Fruit fly (Drosophila melanogaster) whole organism, embryonic: ENCODE measurements around the gene CG11267.

Experiments
- Ada2b ChIP-seq: fragments of 200-800 bp; sonication (Bioruptor generic); IDR thresholded peaks from 2 replicates; pipeline ENCODE4 v1.3.6; 2022; ENCODE audit warnings: missing biosample characterization, missing genetic modification characterization
- CG10274 ChIP-seq: fragments of 200-800 bp; sonication (Bioruptor generic); optimal IDR thresholded peaks from 3 replicates; lab custom pipeline; 2017; ENCODE audit warnings: missing biosample characterization, mild to moderate bottlenecking, missing genetic modification characterization
- CG10462 ChIP-seq: fragments of 200-800 bp; sonication (Bioruptor generic); optimal IDR thresholded peaks from 2 replicates; lab custom pipeline; 2016; ENCODE audit warnings: missing biosample characterization, missing genetic modification characterization
- CG10979 ChIP-seq: fragments of 200-800 bp; sonication (Bioruptor generic); optimal IDR thresholded peaks from 2 replicates; lab custom pipeline; 2018; ENCODE audit warnings: missing biosample characterization, mild to moderate bottlenecking, missing genetic modification characterization, moderate library complexity
- CG11398 ChIP-seq: fragments of 200-800 bp; sonication (Bioruptor generic); optimal IDR thresholded peaks from 2 replicates; lab custom pipeline; 2016; ENCODE audit warnings: missing biosample characterization, missing genetic modification characterization
- CG11696 ChIP-seq: fragments of 200-800 bp; sonication (Bioruptor generic); IDR thresholded peaks from 2 replicates; pipeline ENCODE4 v1.3.6; 2022; ENCODE audit warnings: missing biosample characterization, missing genetic modification characterization
- CG12071 ChIP-seq: fragments of 200-800 bp; sonication (Bioruptor generic); optimal IDR thresholded peaks from 3 replicates; lab custom pipeline; 2018; ENCODE audit warnings: missing biosample characterization, mild to moderate bottlenecking, missing genetic modification characterization
- CG12236 ChIP-seq: fragments of 200-800 bp; sonication (Bioruptor generic); optimal IDR thresholded peaks from 2 replicates; lab custom pipeline; 2016; ENCODE audit warnings: missing biosample characterization, missing genetic modification characterization
- CG12744 ChIP-seq: fragments of 200-800 bp; sonication (Bioruptor generic); optimal IDR thresholded peaks from 2 replicates; lab custom pipeline; 2016; ENCODE audit warnings: missing biosample characterization, missing genetic modification characterization
- CG14965 ChIP-seq: fragments of 200-800 bp; sonication (Bioruptor generic); optimal IDR thresholded peaks from 2 replicates; lab custom pipeline; 2016; ENCODE audit warnings: missing biosample characterization, missing genetic modification characterization, borderline replicate concordance
- CG15011 ChIP-seq: fragments of 200-800 bp; sonication (Bioruptor generic); optimal IDR thresholded peaks from 3 replicates; lab custom pipeline; 2018; ENCODE audit warnings: missing biosample characterization, mild to moderate bottlenecking, missing genetic modification characterization
- CG15601 ChIP-seq: fragments of 200-800 bp; sonication (Bioruptor generic); optimal IDR thresholded peaks from 3 replicates; lab custom pipeline; 2019; ENCODE audit warnings: missing biosample characterization, mild to moderate bottlenecking, missing genetic modification characterization, moderate library complexity
- CG1832 ChIP-seq: fragments of 200-800 bp; sonication (Bioruptor generic); optimal IDR thresholded peaks from 2 replicates; lab custom pipeline; 2017; ENCODE audit warnings: missing biosample characterization, mild to moderate bottlenecking, missing genetic modification characterization, inconsistent platforms
- CG30403 ChIP-seq: fragments of 200-800 bp; sonication (Bioruptor generic); optimal IDR thresholded peaks from 3 replicates; lab custom pipeline; 2016; ENCODE audit warnings: missing biosample characterization, missing genetic modification characterization
- CG4617 ChIP-seq: fragments of 200-800 bp; sonication (Bioruptor generic); optimal IDR thresholded peaks from 3 replicates; lab custom pipeline; 2016; ENCODE audit warnings: missing biosample characterization, missing genetic modification characterization, borderline replicate concordance
- CG6854 ChIP-seq: fragments of 200-800 bp; sonication (Bioruptor generic); optimal IDR thresholded peaks from 3 replicates; lab custom pipeline; 2017; ENCODE audit warnings: missing biosample characterization, mild to moderate bottlenecking, missing genetic modification characterization
- CG7987 ChIP-seq: fragments of 200-800 bp; sonication (Bioruptor generic); optimal IDR thresholded peaks from 2 replicates; lab custom pipeline; 2018; ENCODE audit warnings: missing biosample characterization, mild to moderate bottlenecking, missing genetic modification characterization, moderate library complexity
- CG8478 ChIP-seq: fragments of >200 bp; optimal IDR thresholded peaks from 2 replicates; lab custom pipeline; 2018
- CG9876 ChIP-seq: fragments of 200-800 bp; sonication (Bioruptor generic); optimal IDR thresholded peaks from 2 replicates; lab custom pipeline; 2016; ENCODE audit warnings: missing biosample characterization, missing genetic modification characterization
- CG9932 ChIP-seq: fragments of 200-800 bp; sonication (Bioruptor generic); IDR thresholded peaks from 2 replicates; pipeline ENCODE4 v1.3.6; 2022; ENCODE audit warnings: missing biosample characterization, missing genetic modification characterization
- Fer3 ChIP-seq: fragments of 200-800 bp; sonication (Bioruptor generic); optimal IDR thresholded peaks from 2 replicates; lab custom pipeline; 2018; ENCODE audit warnings: missing biosample characterization, mild to moderate bottlenecking, missing genetic modification characterization, moderate library complexity
- HLH3B ChIP-seq: fragments of 200-800 bp; sonication (Bioruptor generic); IDR thresholded peaks from 2 replicates; pipeline ENCODE4 v1.3.6; 2022; ENCODE audit warnings: missing biosample characterization, missing genetic modification characterization
- Hand ChIP-seq: fragments of 200-800 bp; sonication (Bioruptor generic); optimal IDR thresholded peaks from 2 replicates; lab custom pipeline; 2017; ENCODE audit warnings: mild to moderate bottlenecking, missing biosample characterization, missing genetic modification reagents, missing genetic modification characterization
- Hsf ChIP-seq: fragments of 200-800 bp; sonication (Bioruptor generic); optimal IDR thresholded peaks from 3 replicates; lab custom pipeline; 2016; ENCODE audit warnings: missing biosample characterization, missing genetic modification characterization
- Neu2 ChIP-seq: fragments of 200-800 bp; sonication (Bioruptor generic); optimal IDR thresholded peaks from 3 replicates; lab custom pipeline; 2016; ENCODE audit warnings: missing biosample characterization, missing genetic modification characterization, borderline replicate concordance
- Oli ChIP-seq: fragments of 200-800 bp; sonication (Bioruptor generic); optimal IDR thresholded peaks from 2 replicates; lab custom pipeline; 2018; ENCODE audit warnings: missing biosample characterization, mild to moderate bottlenecking, missing genetic modification characterization, moderate library complexity
- Optix ChIP-seq: fragments of 200-800 bp; sonication (Bioruptor generic); IDR thresholded peaks from 3 replicates; pipeline ENCODE4 v1.3.6; 2022; ENCODE audit warnings: missing biosample characterization, missing genetic modification characterization
- Ptx1 ChIP-seq: fragments of 200-800 bp; sonication (Bioruptor generic); IDR thresholded peaks from 2 replicates; pipeline ENCODE4 v1.3.6; 2022; ENCODE audit warnings: missing biosample characterization, missing genetic modification characterization
- Sin3A ChIP-seq: fragments of >200 bp; optimal IDR thresholded peaks from 2 replicates; lab custom pipeline; 2018
- Sox102F ChIP-seq: fragments of 200-800 bp; sonication (Bioruptor generic); optimal IDR thresholded peaks from 2 replicates; lab custom pipeline; 2018; ENCODE audit warnings: missing biosample characterization, mild to moderate bottlenecking, missing genetic modification characterization, moderate library complexity
- Taf1 ChIP-seq: fragments of 200-800 bp; sonication (Bioruptor generic); IDR thresholded peaks from 2 replicates; pipeline ENCODE4 v1.3.6; 2022; ENCODE audit warnings: missing biosample characterization, missing genetic modification characterization
- Trl ChIP-seq, 3 experiments: fragments of >200 bp in 2 of 3; fragments of 200-800 bp in 1 of 3; sonication (Bioruptor generic) in 1 of 3; optimal IDR thresholded peaks; 2 replicates in 1 of 3; 3 replicates in 2 of 3; lab custom pipeline; 2016 to 2017; ENCODE audit warnings: missing biosample characterization in 1 of 3, missing genetic modification characterization in 1 of 3
- btn ChIP-seq: fragments of 200-800 bp; sonication (Bioruptor generic); optimal IDR thresholded peaks from 2 replicates; lab custom pipeline; 2016; ENCODE audit warnings: missing biosample characterization, missing genetic modification characterization
- cg ChIP-seq: fragments of 200-800 bp; sonication (Bioruptor generic); optimal IDR thresholded peaks from 3 replicates; lab custom pipeline; 2019; ENCODE audit warnings: missing biosample characterization, mild to moderate bottlenecking, missing genetic modification characterization, moderate library complexity
- crp ChIP-seq, 2 experiments: fragments of 200-800 bp; sonication (Bioruptor generic); optimal IDR thresholded peaks; 2 replicates in 1 of 2; 3 replicates in 1 of 2; lab custom pipeline; 2017; ENCODE audit warnings: missing biosample characterization in 2 of 2, missing genetic modification characterization in 2 of 2, mild to moderate bottlenecking in 1 of 2, moderate library complexity in 1 of 2
- dmrt11E ChIP-seq: fragments of 200-800 bp; sonication (Bioruptor generic); optimal IDR thresholded peaks from 3 replicates; lab custom pipeline; 2018; ENCODE audit warnings: missing biosample characterization, mild to moderate bottlenecking, missing genetic modification characterization, moderate library complexity
- en ChIP-seq: fragments of 200-800 bp; sonication (Bioruptor generic); optimal IDR thresholded peaks from 2 replicates; lab custom pipeline; 2016; ENCODE audit warnings: missing biosample characterization, missing genetic modification characterization
- exex ChIP-seq: fragments of 200-800 bp; sonication (Bioruptor generic); optimal IDR thresholded peaks from 4 replicates; lab custom pipeline; 2018; ENCODE audit warnings: missing biosample characterization, mild to moderate bottlenecking, missing genetic modification characterization, moderate library complexity
- gcm ChIP-seq: fragments of 200-800 bp; sonication (Bioruptor generic); optimal IDR thresholded peaks from 2 replicates; lab custom pipeline; 2019; ENCODE audit warnings: missing biosample characterization, mild to moderate bottlenecking, missing genetic modification characterization, moderate library complexity
- inv ChIP-seq: fragments of 200-800 bp; sonication (Bioruptor generic); IDR thresholded peaks from 2 replicates; pipeline ENCODE4 v1.3.6; 2022; ENCODE audit warnings: missing biosample characterization, missing genetic modification characterization; ENCODE audit not compliant: partially characterized antibody
- mam ChIP-seq: fragments of 200-800 bp; sonication (Bioruptor generic); optimal IDR thresholded peaks from 3 replicates; lab custom pipeline; 2016; ENCODE audit warnings: missing biosample characterization, missing genetic modification characterization
- pzg ChIP-seq: fragments of 200-800 bp; sonication (Bioruptor generic); optimal IDR thresholded peaks from 3 replicates; lab custom pipeline; 2018; ENCODE audit warnings: missing biosample characterization, mild to moderate bottlenecking, missing genetic modification characterization, moderate library complexity
- slou ChIP-seq: fragments of 200-800 bp; sonication (Bioruptor generic); optimal IDR thresholded peaks from 3 replicates; lab custom pipeline; 2016; ENCODE audit warnings: missing biosample characterization, missing genetic modification characterization
- stwl ChIP-seq: fragments of 200-800 bp; sonication (Bioruptor generic); optimal IDR thresholded peaks from 3 replicates; lab custom pipeline; 2018; ENCODE audit warnings: missing biosample characterization, mild to moderate bottlenecking, missing genetic modification characterization, moderate library complexity
- trem ChIP-seq: fragments of 200-800 bp; optimal IDR thresholded peaks from 3 replicates; lab custom pipeline; 2019; ENCODE audit warnings: missing biosample characterization, mild to moderate bottlenecking, missing genetic modification characterization, moderate library complexity
- tx ChIP-seq: fragments of 200-800 bp; sonication (Bioruptor generic); optimal IDR thresholded peaks from 2 replicates; lab custom pipeline; 2016; ENCODE audit warnings: missing biosample characterization, missing genetic modification characterization
- wdn ChIP-seq: fragments of 200-800 bp; sonication (Bioruptor generic); IDR thresholded peaks from 2 replicates; pipeline ENCODE4 v1.3.6; 2022; ENCODE audit warnings: missing biosample characterization, missing genetic modification characterization
- z ChIP-seq: fragments of 200-800 bp; sonication (Bioruptor generic); IDR thresholded peaks from 3 replicates; pipeline ENCODE4 v1.3.6; 2022; ENCODE audit warnings: missing biosample characterization, missing genetic modification characterization
- zf30C ChIP-seq: fragments of 200-800 bp; sonication (Bioruptor generic); optimal IDR thresholded peaks from 3 replicates; lab custom pipeline; 2018; ENCODE audit warnings: missing biosample characterization, mild to moderate bottlenecking, missing genetic modification characterization

The CG11267 gene

dm6 chr3L:13015823-13016465, at the start of gene CG11267 (continued):
- TF ChIP-seq crp (GFP tag; optimal IDR thresholded peaks at IDR 0.05; lab: Kevin White, UChicago) (no peak), CG15601 (tag; lab: Kevin White, UChicago) (peak; percentile 63), Optix (GFP tag; lab: Robert Waterston, UW) (peak; percentile 52; the same call in 1 of the 3 replicates), mam (GFP tag; lab: Kevin White, UChicago) (peak; percentile 75), wdn (GFP tag; lab: Robert Waterston, UW) (peak; percentile 88), inv (no peak), z (GFP tag; lab: Robert Waterston, UW) (0 out of 3 replicates have a peak, but pooled peaks have one; percentile 5), Sox102F (GFP tag; lab: Kevin White, UChicago) (peak; percentile 82), CG14965 (GFP tag; lab: Kevin White, UChicago) (no peak), Hsf (GFP tag; lab: Kevin White, UChicago) (peak; percentile 82), CG9876 (GFP tag; lab: Kevin White, UChicago) (peak; percentile 67), Oli (peak; percentile 78), Taf1 (peak; percentile 92), Trl (optimal IDR thresholded peaks at IDR 0.05; lab: Kevin White, UChicago) (no peak), Trl (GFP tag; optimal IDR thresholded peaks at IDR 0.05; lab: Kevin White, UChicago) (peak; percentile 90), CG11398 (GFP tag; lab: Kevin White, UChicago) (peak; percentile 47), CG9932 (peak; percentile 96), btn (peak; percentile 34), CG1832 (GFP tag; lab: Kevin White, UChicago) (no peak), CG30403 (GFP tag; lab: Kevin White, UChicago) (peak; percentile 88), exex (tag; lab: Kevin White, UChicago) (peak; percentile 67), en (GFP tag; lab: Kevin White, UChicago) (peak; percentile 68), trem (tag; lab: Kevin White, UChicago) (peak; percentile 66), dmrt11E (tag; lab: Kevin White, UChicago) (peak; percentile 62), pzg (GFP tag; lab: Kevin White, UChicago) (peak; percentile 51), CG10979 (peak; percentile 81), tx (GFP tag; lab: Kevin White, UChicago) (peak; percentile 62), CG12744 (peak; percentile 79), zf30C (GFP tag; lab: Kevin White, UChicago) (peak; percentile 94), Ada2b (peak; percentile 94), CG8478 (lab: Kevin White, UChicago) (no peak), Sin3A (lab: Kevin White, UChicago) (no peak), CG6854 (GFP tag; lab: Kevin White, UChicago) (peak; percentile 77), CG12236 (GFP tag; lab: Kevin White, UChicago) (no peak), slou (GFP tag; lab: Kevin White, UChicago) (peak; percentile 76), CG11696 (GFP tag; lab: Robert Waterston, UW) (peak; percentile 87), Ptx1 (GFP tag; lab: Robert Waterston, UW) (peak; percentile 86), CG10462 (GFP tag; lab: Kevin White, UChicago) (no peak), CG4617 (GFP tag; lab: Kevin White, UChicago) (peak; percentile 31), Hand (GFP tag; lab: Kevin White, UChicago) (peak; percentile 55), CG15011 (GFP tag; lab: Kevin White, UChicago) (peak; percentile 72), cg (GFP tag; lab: Kevin White, UChicago) (no peak), Fer3 (tag; lab: Kevin White, UChicago) (peak; percentile 93), gcm (GFP tag; lab: Kevin White, UChicago) (peak; percentile 73), CG7987 (GFP tag; lab: Kevin White, UChicago) (peak; percentile 71), stwl (peak; percentile 35), CG12071 (peak; percentile 85), CG10274 (GFP tag; lab: Kevin White, UChicago) (peak; percentile 70), HLH3B (GFP tag; lab: Robert Waterston, UW) (peak; percentile 89), Neu2 (GFP tag; lab: Kevin White, UChicago) (no peak)
